Fruit fly (Drosophila melanogaster) whole organism, embryonic: Measurements from ENCODE around the gene BBIP1.

ENCODE experiments used
- CG12299 ChIP-seq: fragments of 200-800 bp; sonication (Bioruptor generic); optimal IDR thresholded peaks from 2 replicates; lab custom pipeline; 2018; ENCODE audit warnings: missing biosample characterization, mild to moderate bottlenecking, missing genetic modification characterization
- CG13287 ChIP-seq: fragments of 200-800 bp; sonication (Bioruptor generic); IDR thresholded peaks from 2 replicates; pipeline ENCODE4 v1.3.6; 2022; ENCODE audit warnings: missing biosample characterization, missing genetic modification characterization; ENCODE audit not compliant: partially characterized antibody
- CG1647 ChIP-seq: fragments of 200-800 bp; sonication (Bioruptor generic); optimal IDR thresholded peaks from 3 replicates; lab custom pipeline; 2016; ENCODE audit warnings: missing biosample characterization, missing genetic modification characterization
- CG16815 ChIP-seq: fragments of 200-800 bp; sonication (Bioruptor generic); optimal IDR thresholded peaks from 3 replicates; lab custom pipeline; 2017; ENCODE audit warnings: missing biosample characterization, mild to moderate bottlenecking, missing genetic modification characterization
- CG1832 ChIP-seq: fragments of 200-800 bp; sonication (Bioruptor generic); optimal IDR thresholded peaks from 2 replicates; lab custom pipeline; 2017; ENCODE audit warnings: missing biosample characterization, mild to moderate bottlenecking, missing genetic modification characterization, inconsistent platforms
- CG18764 ChIP-seq: fragments of 200-800 bp; sonication (Bioruptor generic); optimal IDR thresholded peaks from 3 replicates; lab custom pipeline; 2016; ENCODE audit warnings: missing biosample characterization, missing genetic modification characterization
- CG30431 ChIP-seq: fragments of 200-800 bp; sonication (Bioruptor generic); optimal IDR thresholded peaks from 2 replicates; lab custom pipeline; 2017; ENCODE audit warnings: missing biosample characterization, missing genetic modification characterization
- CG32532 ChIP-seq: fragments of 200-800 bp; sonication (Bioruptor generic); IDR thresholded peaks from 2 replicates; pipeline ENCODE4 v1.3.6; 2022; ENCODE audit warnings: missing biosample characterization, missing genetic modification characterization
- CG33557 ChIP-seq: fragments of 200-800 bp; sonication (Bioruptor generic); optimal IDR thresholded peaks from 2 replicates; lab custom pipeline; 2019; ENCODE audit warnings: missing biosample characterization, mild to moderate bottlenecking, missing genetic modification characterization, moderate library complexity
- CG42726 ChIP-seq: fragments of 200-800 bp; sonication (Bioruptor generic); IDR thresholded peaks from 2 replicates; pipeline ENCODE4 v1.3.6; 2022; ENCODE audit warnings: missing biosample characterization, missing genetic modification characterization; ENCODE audit not compliant: partially characterized antibody
- CG4820 ChIP-seq: fragments of 200-800 bp; sonication (Bioruptor generic); optimal IDR thresholded peaks from 3 replicates; lab custom pipeline; 2016; ENCODE audit warnings: missing biosample characterization, missing genetic modification characterization
- CG6683 ChIP-seq: fragments of 200-800 bp; sonication (Bioruptor generic); optimal IDR thresholded peaks from 2 replicates; lab custom pipeline; 2017; ENCODE audit warnings: missing biosample characterization, mild to moderate bottlenecking, missing genetic modification characterization, missing genetic modification reagents
- CG6765 ChIP-seq: fragments of 200-800 bp; sonication (Bioruptor generic); optimal IDR thresholded peaks from 3 replicates; lab custom pipeline; 2017; ENCODE audit warnings: missing biosample characterization, mild to moderate bottlenecking, missing genetic modification characterization
- CG8290 ChIP-seq, 3 experiments: fragments of 200-800 bp; sonication (Bioruptor generic); optimal IDR thresholded peaks; 2 replicates each; lab custom pipeline; 2016 to 2019; ENCODE audit warnings: missing biosample characterization in 3 of 3, missing genetic modification characterization in 3 of 3, mild to moderate bottlenecking in 2 of 3, moderate library complexity in 1 of 3
- CG8388 ChIP-seq: fragments of 200-800 bp; sonication (Bioruptor generic); optimal IDR thresholded peaks from 2 replicates; lab custom pipeline; 2019; ENCODE audit warnings: missing biosample characterization, mild to moderate bottlenecking, missing genetic modification characterization, moderate library complexity
- CG9876 ChIP-seq: fragments of 200-800 bp; sonication (Bioruptor generic); optimal IDR thresholded peaks from 2 replicates; lab custom pipeline; 2016; ENCODE audit warnings: missing biosample characterization, missing genetic modification characterization
- Dad ChIP-seq: fragments of 200-800 bp; sonication (Bioruptor generic); optimal IDR thresholded peaks from 3 replicates; lab custom pipeline; 2016; ENCODE audit warnings: missing biosample characterization, missing genetic modification characterization
- Deaf1 ChIP-seq: fragments of 200-800 bp; optimal IDR thresholded peaks from 3 replicates; lab custom pipeline; 2019; ENCODE audit warnings: missing biosample characterization, mild to moderate bottlenecking, missing genetic modification characterization, moderate library complexity
- E2f1 ChIP-seq: fragments of 200-800 bp; sonication (Bioruptor generic); IDR thresholded peaks from 2 replicates; pipeline ENCODE4 v1.3.6; 2022; ENCODE audit warnings: missing biosample characterization, missing genetic modification characterization
- Fer2 ChIP-seq: fragments of 200-800 bp; sonication (Bioruptor generic); optimal IDR thresholded peaks from 2 replicates; lab custom pipeline; 2018; ENCODE audit warnings: missing biosample characterization, mild to moderate bottlenecking, missing genetic modification characterization, moderate library complexity
- Meics ChIP-seq: fragments of 200-800 bp; sonication (Bioruptor generic); optimal IDR thresholded peaks from 2 replicates; lab custom pipeline; 2017; ENCODE audit warnings: missing biosample characterization, mild to moderate bottlenecking, missing genetic modification characterization
- Nf-YC ChIP-seq: fragments of 200-800 bp; optimal IDR thresholded peaks from 3 replicates; lab custom pipeline; 2019; ENCODE audit warnings: missing biosample characterization, mild to moderate bottlenecking, missing genetic modification characterization, moderate library complexity
- Sox102F ChIP-seq: fragments of 200-800 bp; sonication (Bioruptor generic); optimal IDR thresholded peaks from 2 replicates; lab custom pipeline; 2018; ENCODE audit warnings: missing biosample characterization, mild to moderate bottlenecking, missing genetic modification characterization, moderate library complexity
- Spps ChIP-seq: fragments of 200-800 bp; sonication (Bioruptor generic); optimal IDR thresholded peaks from 2 replicates; lab custom pipeline; 2018; ENCODE audit warnings: missing biosample characterization, mild to moderate bottlenecking, missing genetic modification characterization
- Sry-β ChIP-seq: fragments of 200-800 bp; sonication (Bioruptor generic); optimal IDR thresholded peaks from 2 replicates; lab custom pipeline; 2018; ENCODE audit warnings: missing biosample characterization, mild to moderate bottlenecking, missing genetic modification characterization, moderate library complexity
- Stat92E ChIP-seq, 3 experiments: fragments of >200 bp in 2 of 3; fragments of 200-800 bp in 1 of 3; sonication (Bioruptor generic) in 1 of 3; optimal IDR thresholded peaks; 2 replicates each; lab custom pipeline; 2017 to 2019; ENCODE audit warnings: missing biosample characterization in 3 of 3, missing genetic modification characterization in 3 of 3, mild to moderate bottlenecking in 1 of 3, moderate library complexity in 1 of 3
- Usf ChIP-seq: fragments of 200-800 bp; sonication (Bioruptor generic); optimal IDR thresholded peaks from 2 replicates; lab custom pipeline; 2017; ENCODE audit warnings: missing genotype, missing biosample characterization, missing genetic modification characterization
- Xrp1 ChIP-seq: fragments of 200-800 bp; sonication (Bioruptor generic); IDR thresholded peaks from 2 replicates; pipeline ENCODE4 v1.3.6; 2022; ENCODE audit warnings: missing biosample characterization, missing genetic modification characterization
- ac ChIP-seq: fragments of 200-800 bp; sonication (Bioruptor generic); optimal IDR thresholded peaks from 3 replicates; lab custom pipeline; 2017; ENCODE audit warnings: missing biosample characterization, mild to moderate bottlenecking, missing genetic modification characterization
- cas ChIP-seq: fragments of 200-800 bp; sonication (Bioruptor generic); IDR thresholded peaks from 2 replicates; pipeline ENCODE4 v1.3.6; 2022; ENCODE audit warnings: missing biosample characterization, missing genetic modification characterization
- chif ChIP-seq, 2 experiments: fragments of 200-800 bp; sonication (Bioruptor generic); optimal IDR thresholded peaks; 3 replicates each; lab custom pipeline; 2016; ENCODE audit warnings: missing biosample characterization in 2 of 2, missing genetic modification characterization in 2 of 2
- chm ChIP-seq: fragments of 200-800 bp; sonication (Bioruptor generic); IDR thresholded peaks from 2 replicates; pipeline ENCODE4 v1.3.6; 2022; ENCODE audit warnings: missing biosample characterization, missing genetic modification characterization
- chn ChIP-seq: fragments of 200-800 bp; sonication (Bioruptor generic); optimal IDR thresholded peaks from 2 replicates; lab custom pipeline; 2016; ENCODE audit warnings: missing biosample characterization, missing genetic modification characterization
- corto ChIP-seq: fragments of 200-800 bp; sonication (Bioruptor generic); optimal IDR thresholded peaks from 2 replicates; lab custom pipeline; 2016; ENCODE audit warnings: missing biosample characterization, mild to moderate bottlenecking, missing genetic modification characterization, moderate library complexity
- dpn ChIP-seq, 2 experiments: fragments of 200-800 bp; sonication (Bioruptor generic); optimal IDR thresholded peaks; 3 replicates each; lab custom pipeline; 2016; ENCODE audit warnings: missing biosample characterization in 2 of 2, missing genetic modification characterization in 2 of 2
- eve ChIP-seq, 2 experiments: fragments of >200 bp; optimal IDR thresholded peaks; 2 replicates each; lab custom pipeline; 2017; ENCODE audit warnings: missing biosample characterization in 2 of 2, missing genetic modification characterization in 2 of 2
- ftz-f1 ChIP-seq: fragments of 200-800 bp; sonication (Bioruptor generic); optimal IDR thresholded peaks from 2 replicates; lab custom pipeline; 2016; ENCODE audit warnings: missing biosample characterization, missing genetic modification characterization
- jigr1 ChIP-seq: fragments of 200-800 bp; sonication (Bioruptor generic); IDR thresholded peaks from 3 replicates; pipeline ENCODE4 v1.3.6; 2022; ENCODE audit warnings: missing biosample characterization, missing genetic modification characterization
- knrl ChIP-seq: fragments of 200-800 bp; sonication (Bioruptor generic); IDR thresholded peaks from 3 replicates; pipeline ENCODE4 v1.3.6; 2022; ENCODE audit warnings: missing biosample characterization, missing genetic modification characterization; ENCODE audit not compliant: partially characterized antibody
- nmo ChIP-seq: fragments of 200-800 bp; sonication (Bioruptor generic); optimal IDR thresholded peaks from 2 replicates; lab custom pipeline; 2018; ENCODE audit warnings: missing biosample characterization, mild to moderate bottlenecking, missing genetic modification characterization, moderate library complexity
- oc ChIP-seq: fragments of 200-800 bp; sonication (Bioruptor generic); optimal IDR thresholded peaks from 2 replicates; lab custom pipeline; 2018; ENCODE audit warnings: missing biosample characterization, mild to moderate bottlenecking, missing genetic modification characterization, moderate library complexity
- peb ChIP-seq: fragments of 200-800 bp; sonication (Bioruptor generic); IDR thresholded peaks from 2 replicates; pipeline ENCODE4 v1.3.6; 2022; ENCODE audit warnings: missing biosample characterization, missing genetic modification characterization
- pnt ChIP-seq: fragments of 200-800 bp; sonication (Bioruptor generic); optimal IDR thresholded peaks from 3 replicates; lab custom pipeline; 2016; ENCODE audit warnings: missing biosample characterization, missing genetic modification characterization
- pros ChIP-seq: fragments of 200-800 bp; sonication (Bioruptor generic); optimal IDR thresholded peaks from 3 replicates; lab custom pipeline; 2019; ENCODE audit warnings: missing biosample characterization, mild to moderate bottlenecking, missing genetic modification characterization, moderate library complexity
- ranshi ChIP-seq: fragments of 200-800 bp; sonication (Bioruptor generic); IDR thresholded peaks from 2 replicates; pipeline ENCODE4 v1.3.6; 2022; ENCODE audit warnings: missing biosample characterization, missing genetic modification characterization
- sim ChIP-seq: fragments of 200-800 bp; sonication (Bioruptor generic); IDR thresholded peaks from 2 replicates; pipeline ENCODE4 v1.3.6; 2022; ENCODE audit warnings: missing biosample characterization, missing genetic modification characterization
- ssp ChIP-seq: fragments of 200-800 bp; sonication (Bioruptor generic); IDR thresholded peaks from 2 replicates; pipeline ENCODE4 v1.3.6; 2022; ENCODE audit warnings: missing biosample characterization, missing genetic modification characterization
- tll ChIP-seq, 2 experiments: fragments of 200-800 bp in 1 of 2; fragments of >200 bp in 1 of 2; sonication (Bioruptor generic) in 1 of 2; optimal IDR thresholded peaks; 2 replicates each; lab custom pipeline; 2017 to 2019; ENCODE audit warnings: missing biosample characterization in 2 of 2, missing genetic modification characterization in 2 of 2, mild to moderate bottlenecking in 1 of 2, moderate library complexity in 1 of 2
- tup ChIP-seq: fragments of 200-800 bp; sonication (Bioruptor generic); optimal IDR thresholded peaks from 2 replicates; lab custom pipeline; 2016; ENCODE audit warnings: missing biosample characterization, mild to moderate bottlenecking, missing genetic modification characterization, moderate library complexity
- yki ChIP-seq: fragments of >200 bp; optimal IDR thresholded peaks from 3 replicates; lab custom pipeline; 2018

Gene BBIP1

dm6 chr3R:9370413-9370812 is 33.8 kb upstream of the BBIP1 start (continued):
- TF ChIP-seq CG30431: no peak
- no peak for TF ChIP-seq CG8290 (GFP tag; optimal IDR thresholded peaks at IDR 0.05; lab: Kevin White, UChicago)
- no peak for TF ChIP-seq CG8290 (tag; optimal IDR thresholded peaks at IDR 0.05; lab: Kevin White, UChicago)
- TF ChIP-seq pnt: no peak
- TF ChIP-seq corto (GFP tag; lab: Kevin White, UChicago): no peak
- no peak for TF ChIP-seq tll (GFP tag; optimal IDR thresholded peaks at IDR 0.05; lab: Kevin White, UChicago)
- no peak for TF ChIP-seq knrl (GFP tag; lab: Robert Waterston, UW)
- no peak for TF ChIP-seq Fer2 (tag; lab: Kevin White, UChicago)
- TF ChIP-seq Nf-YC (tag; lab: Kevin White, UChicago): peak; percentile 57
- no peak for TF ChIP-seq sim
- no peak for TF ChIP-seq CG12299
- TF ChIP-seq ac (GFP tag; lab: Kevin White, UChicago): no peak
- peak; percentile 25 for TF ChIP-seq CG6765 (GFP tag; lab: Kevin White, UChicago)
- TF ChIP-seq cas (GFP tag; lab: Robert Waterston, UW): no peak
- TF ChIP-seq ssp: peak; percentile 31; the same call in 1 of the 2 replicates
- TF ChIP-seq CG18764 (GFP tag; lab: Kevin White, UChicago): no peak
- TF ChIP-seq CG4820: no peak
- no peak for TF ChIP-seq CG42726 (GFP tag; lab: Robert Waterston, UW)
- TF ChIP-seq Spps (tag; lab: Kevin White, UChicago): no peak
- TF ChIP-seq Deaf1 (tag; lab: Kevin White, UChicago): no peak
- no peak for TF ChIP-seq jigr1 (GFP tag; lab: Robert Waterston, UW)
- no peak for TF ChIP-seq eve (GFP tag; optimal IDR thresholded peaks at IDR 0.05; lab: Kevin White, UChicago)
- no peak for TF ChIP-seq chm (GFP tag; lab: Robert Waterston, UW)
- no peak for TF ChIP-seq CG9876 (GFP tag; lab: Kevin White, UChicago)
- TF ChIP-seq Sox102F (GFP tag; lab: Kevin White, UChicago): peak; percentile 71
- TF ChIP-seq tup: no peak
- no peak for TF ChIP-seq oc (tag; lab: Kevin White, UChicago)
- peak; percentile 35; the same call in 1 of the 2 replicates for TF ChIP-seq E2f1 (GFP tag; lab: Robert Waterston, UW)
- peak; percentile 46; the same call in 1 of the 2 replicates for TF ChIP-seq Xrp1
- TF ChIP-seq CG33557 (GFP tag; lab: Kevin White, UChicago): no peak
- TF ChIP-seq CG1647 (GFP tag; lab: Kevin White, UChicago): peak; percentile 31
- TF ChIP-seq ftz-f1 (GFP tag; lab: Kevin White, UChicago): no peak
- TF ChIP-seq CG13287: no peak
- no peak for TF ChIP-seq yki
- peak; percentile 51; the same call in 1 of the 2 replicates for TF ChIP-seq ranshi
- TF ChIP-seq CG1832: no peak
- TF ChIP-seq nmo (GFP tag; lab: Kevin White, UChicago): no peak
- TF ChIP-seq Usf: no peak
- TF ChIP-seq CG8388: no peak
- TF ChIP-seq Dad: no peak
- TF ChIP-seq Sry-β (GFP tag; lab: Kevin White, UChicago): no peak
- peak; percentile 7 for TF ChIP-seq chn (GFP tag; lab: Kevin White, UChicago)
- TF ChIP-seq pros (GFP tag; lab: Kevin White, UChicago): no peak
- peak; percentile 73 for TF ChIP-seq CG32532
- no peak for TF ChIP-seq CG16815
- peak; percentile 76 for TF ChIP-seq Meics (GFP tag; lab: Kevin White, UChicago)
- no peak for TF ChIP-seq peb (GFP tag; lab: Robert Waterston, UW)
- TF ChIP-seq chif (GFP tag; optimal IDR thresholded peaks at IDR 0.05; lab: Kevin White, UChicago): peak in 1 of 2 experiments; percentile 26
- TF ChIP-seq dpn (GFP tag; optimal IDR thresholded peaks at IDR 0.05; lab: Kevin White, UChicago): peak; percentile 53 to 64
- TF ChIP-seq CG6683 (GFP tag; lab: Kevin White, UChicago): no peak
- TF ChIP-seq Stat92E (GFP tag; optimal IDR thresholded peaks at IDR 0.05; lab: Kevin White, UChicago): no peak
